Fruit fly (Drosophila melanogaster): ENCODE measurements around the gene TAF1B.

Gene TAF1B

DNA sequence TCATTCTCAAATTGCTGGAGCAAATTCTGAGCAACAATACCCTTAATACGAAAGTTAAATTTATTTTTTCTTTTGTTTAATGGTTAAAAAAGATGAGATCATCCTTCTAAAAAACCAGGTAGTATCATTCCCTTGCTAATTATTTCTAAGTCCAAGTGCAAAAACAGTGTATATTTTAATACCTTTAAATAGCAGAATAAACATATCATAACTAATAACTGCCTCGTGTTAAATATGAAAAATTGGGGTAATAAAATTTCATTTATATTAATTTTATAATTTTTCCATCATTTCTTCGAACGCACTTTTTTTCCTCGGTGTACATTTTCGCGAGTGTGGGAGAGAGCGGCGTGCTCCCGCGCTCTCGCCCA is 32.2 kb downstream of the TAF1B start (continued):
- TF ChIP-seq Neu2 (GFP tag; optimal IDR thresholded peaks at IDR 0.05; ENCODE audit: borderline replicate concordance): no peak
- TF ChIP-seq ind (GFP tag; optimal IDR thresholded peaks at IDR 0.05): peak; percentile 4
- TF ChIP-seq CG7839 (tag; optimal IDR thresholded peaks at IDR 0.05): peak; percentile 41
- peak; percentile 7 for TF ChIP-seq nmo (GFP tag; optimal IDR thresholded peaks at IDR 0.05)
- TF ChIP-seq prd (optimal IDR thresholded peaks at IDR 0.05): no peak
- TF ChIP-seq prd (GFP tag; IDR thresholded peaks at IDR 0.05): 0 out of 3 replicates have a peak, but pooled peaks have one; percentile 5
- TF ChIP-seq CG10321 (GFP tag; IDR thresholded peaks at IDR 0.05): no peak
- 0 out of 3 replicates have a peak, but pooled peaks have one; percentile 25 for TF ChIP-seq gce (GFP tag; IDR thresholded peaks at IDR 0.05)
- peak; percentile 54 for TF ChIP-seq CG9727 (GFP tag; optimal IDR thresholded peaks at IDR 0.05)
- TF ChIP-seq CG30403 (GFP tag; optimal IDR thresholded peaks at IDR 0.05): peak; percentile 44
- TF ChIP-seq hbn (GFP tag; IDR thresholded peaks at IDR 0.05; ENCODE audit: partially characterized antibody): no peak
- peak; percentile 18 for TF ChIP-seq CG12659 (GFP tag; optimal IDR thresholded peaks at IDR 0.05)
- 0 out of 2 replicates have a peak, but pooled peaks have one; percentile 22 for TF ChIP-seq ranshi (GFP tag; IDR thresholded peaks at IDR 0.05)
- TF ChIP-seq CG18262 (tag; optimal IDR thresholded peaks at IDR 0.05): peak; percentile 53
- peak; percentile 4 for TF ChIP-seq CG12391 (tag; optimal IDR thresholded peaks at IDR 0.05)
- peak; percentile 43 for TF ChIP-seq Drgx (GFP tag; IDR thresholded peaks at IDR 0.05)
- peak; percentile 23 for TF ChIP-seq PHDP (tag; optimal IDR thresholded peaks at IDR 0.05)
- TF ChIP-seq ewg (GFP tag; optimal IDR thresholded peaks at IDR 0.05): no peak
- TF ChIP-seq CG11504 (tag; optimal IDR thresholded peaks at IDR 0.05): peak; percentile 49
- TF ChIP-seq CG4424 (GFP tag; optimal IDR thresholded peaks at IDR 0.05): peak; percentile 39
- 0 out of 3 replicates have a peak, but pooled peaks have one; percentile 13 for TF ChIP-seq Dbx (GFP tag; IDR thresholded peaks at IDR 0.05)
- TF ChIP-seq CG17829 (tag; optimal IDR thresholded peaks at IDR 0.05): peak; percentile 32
- no peak for TF ChIP-seq Camta (GFP tag; optimal IDR thresholded peaks at IDR 0.05)
- peak; percentile 21 for TF ChIP-seq tio (GFP tag; optimal IDR thresholded peaks at IDR 0.05)
- TF ChIP-seq D19A (tag; optimal IDR thresholded peaks at IDR 0.05): peak; percentile 34
- peak; percentile 33 for TF ChIP-seq dmrt11E (tag; optimal IDR thresholded peaks at IDR 0.05)
- peak; percentile 24 for TF ChIP-seq bcd (GFP tag; optimal IDR thresholded peaks at IDR 0.05)
- no peak for TF ChIP-seq h (optimal IDR thresholded peaks at IDR 0.05)
- TF ChIP-seq Xbp1 (GFP tag; optimal IDR thresholded peaks at IDR 0.05): peak; percentile 14
- peak; percentile 13 for TF ChIP-seq CG8388 (GFP tag; optimal IDR thresholded peaks at IDR 0.05)
- no peak for TF ChIP-seq ken (GFP tag; IDR thresholded peaks at IDR 0.05)
- TF ChIP-seq CG33213 (GFP tag; optimal IDR thresholded peaks at IDR 0.05): no peak
- TF ChIP-seq CG11695 (GFP tag; IDR thresholded peaks at IDR 0.05): 0 out of 3 replicates have a peak, but pooled peaks have one; percentile 10
- peak in 1 of 2 experiments; percentile 23 for TF ChIP-seq Trl (optimal IDR thresholded peaks at IDR 0.05)
- no peak for TF ChIP-seq Trl (GFP tag; optimal IDR thresholded peaks at IDR 0.05)
- TF ChIP-seq unc-4 (GFP tag; IDR thresholded peaks at IDR 0.05; ENCODE audit: partially characterized antibody): no peak
- TF ChIP-seq unpg (GFP tag; optimal IDR thresholded peaks at IDR 0.05): peak; percentile 27
- no peak for TF ChIP-seq CG31388 (GFP tag; optimal IDR thresholded peaks at IDR 0.05)
- TF ChIP-seq Pdp1 (GFP tag; optimal IDR thresholded peaks at IDR 0.05): no peak
- peak; percentile 45 for TF ChIP-seq CG7556 (GFP tag; optimal IDR thresholded peaks at IDR 0.05)
- peak; percentile 30 for TF ChIP-seq CG2678 (tag; optimal IDR thresholded peaks at IDR 0.05)
- peak; percentile 30 for TF ChIP-seq fd96Cb (tag; optimal IDR thresholded peaks at IDR 0.05)
- TF ChIP-seq CG18619 (GFP tag; optimal IDR thresholded peaks at IDR 0.05): peak; percentile 22
- TF ChIP-seq CG10147 (GFP tag; optimal IDR thresholded peaks at IDR 0.05): no peak
- no peak for TF ChIP-seq Dip2 (GFP tag; IDR thresholded peaks at IDR 0.05)
- TF ChIP-seq CG15601 (tag; optimal IDR thresholded peaks at IDR 0.05): no peak
- no peak for TF ChIP-seq Awh (GFP tag; IDR thresholded peaks at IDR 0.05)
- peak in 1 of 3 experiments; percentile 40 for TF ChIP-seq lola (GFP tag; optimal IDR thresholded peaks at IDR 0.05)
- TF ChIP-seq Ptx1 (GFP tag; IDR thresholded peaks at IDR 0.05): 0 out of 2 replicates have a peak, but pooled peaks have one; percentile 8
- TF ChIP-seq CG4360 (GFP tag; IDR thresholded peaks at IDR 0.05): no peak
- TF ChIP-seq sob (GFP tag; IDR thresholded peaks at IDR 0.05): no peak
